Fruit fly (Drosophila melanogaster) whole organism, embryonic: ENCODE data around the gene nonC.

ENCODE experiments used
- Adf1 ChIP-seq: fragments of 200-800 bp; sonication (Bioruptor generic); IDR thresholded peaks from 2 replicates; pipeline ENCODE4 v1.3.6; 2022; ENCODE audit warnings: missing biosample characterization, missing genetic modification characterization
- Aef1 ChIP-seq: fragments of 200-800 bp; sonication (Bioruptor generic); IDR thresholded peaks from 3 replicates; pipeline ENCODE4 v1.3.6; 2022; ENCODE audit warnings: missing biosample characterization, missing genetic modification characterization
- Awh ChIP-seq: fragments of 200-800 bp; sonication (Bioruptor generic); IDR thresholded peaks from 2 replicates; pipeline ENCODE4, ENCODE4 v1.3.6; 2022; ENCODE audit warnings: missing biosample characterization, missing genetic modification characterization
- CG10366 ChIP-seq: fragments of 200-800 bp; sonication (Bioruptor generic); IDR thresholded peaks from 2 replicates; pipeline ENCODE4 v1.3.6; 2022; ENCODE audit warnings: missing biosample characterization, missing genetic modification characterization
- CG10979 ChIP-seq: fragments of 200-800 bp; sonication (Bioruptor generic); optimal IDR thresholded peaks from 2 replicates; lab custom pipeline; 2018; ENCODE audit warnings: missing biosample characterization, mild to moderate bottlenecking, missing genetic modification characterization, moderate library complexity
- CG11696 ChIP-seq: fragments of 200-800 bp; sonication (Bioruptor generic); IDR thresholded peaks from 2 replicates; pipeline ENCODE4 v1.3.6; 2022; ENCODE audit warnings: missing biosample characterization, missing genetic modification characterization
- CG14014 ChIP-seq: fragments of 200-800 bp; sonication (Bioruptor generic); IDR thresholded peaks from 2 replicates; pipeline ENCODE4 v1.3.6; 2022; ENCODE audit warnings: missing biosample characterization, missing genetic modification characterization
- CG14441 ChIP-seq: fragments of 200-800 bp; sonication (Bioruptor generic); IDR thresholded peaks from 2 replicates; pipeline ENCODE4 v1.3.6; 2022; ENCODE audit warnings: missing biosample characterization, missing genetic modification characterization
- CG16815 ChIP-seq: fragments of 200-800 bp; sonication (Bioruptor generic); optimal IDR thresholded peaks from 3 replicates; lab custom pipeline; 2017; ENCODE audit warnings: missing biosample characterization, mild to moderate bottlenecking, missing genetic modification characterization
- CG1792 ChIP-seq: fragments of 200-800 bp; sonication (Bioruptor generic); optimal IDR thresholded peaks from 2 replicates; lab custom pipeline; 2016; ENCODE audit warnings: missing biosample characterization, missing genetic modification characterization
- CG18619 ChIP-seq: fragments of 200-800 bp; sonication (Bioruptor generic); optimal IDR thresholded peaks from 3 replicates; lab custom pipeline; 2017; ENCODE audit warnings: missing biosample characterization, mild to moderate bottlenecking, missing genetic modification characterization
- CG2202 ChIP-seq: fragments of 200-800 bp; sonication (Bioruptor generic); optimal IDR thresholded peaks from 2 replicates; lab custom pipeline; 2018; ENCODE audit warnings: missing biosample characterization, mild to moderate bottlenecking, missing genetic modification characterization
- CG30020 ChIP-seq: fragments of 200-800 bp; optimal IDR thresholded peaks from 2 replicates; lab custom pipeline; 2019; ENCODE audit warnings: missing biosample characterization, mild to moderate bottlenecking, missing genetic modification characterization, moderate library complexity
- CG32767 ChIP-seq: fragments of 200-800 bp; sonication (Bioruptor generic); IDR thresholded peaks from 2 replicates; pipeline ENCODE4 v1.3.6; 2022; ENCODE audit warnings: missing biosample characterization, missing genetic modification characterization
- CG34422 ChIP-seq: fragments of 200-800 bp; sonication (Bioruptor generic); IDR thresholded peaks from 3 replicates; pipeline ENCODE4 v1.3.6; 2022; ENCODE audit warnings: missing biosample characterization, missing genetic modification characterization
- CG43689 ChIP-seq: fragments of 200-800 bp; sonication (Bioruptor generic); IDR thresholded peaks from 2 replicates; pipeline ENCODE4 v1.3.6; 2022; ENCODE audit warnings: missing biosample characterization, missing genetic modification characterization
- CG6683 ChIP-seq: fragments of 200-800 bp; sonication (Bioruptor generic); optimal IDR thresholded peaks from 2 replicates; lab custom pipeline; 2017; ENCODE audit warnings: missing biosample characterization, mild to moderate bottlenecking, missing genetic modification characterization, missing genetic modification reagents
- CG6689 ChIP-seq: fragments of 200-800 bp; sonication (Bioruptor generic); IDR thresholded peaks from 2 replicates; pipeline ENCODE4 v1.3.6; 2022; ENCODE audit warnings: missing biosample characterization, missing genetic modification characterization
- CG7745 ChIP-seq: fragments of 200-800 bp; sonication (Bioruptor generic); optimal IDR thresholded peaks from 2 replicates; lab custom pipeline; 2018; ENCODE audit warnings: missing biosample characterization, mild to moderate bottlenecking, missing genetic modification characterization, moderate library complexity
- CG8089 ChIP-seq: fragments of 200-800 bp; sonication (Bioruptor generic); optimal IDR thresholded peaks from 3 replicates; lab custom pipeline; 2016; ENCODE audit warnings: missing biosample characterization, missing genetic modification characterization
- CG8290 ChIP-seq, 3 experiments: fragments of 200-800 bp; sonication (Bioruptor generic); optimal IDR thresholded peaks; 2 replicates each; lab custom pipeline; 2016 to 2019; ENCODE audit warnings: missing biosample characterization in 3 of 3, missing genetic modification characterization in 3 of 3, mild to moderate bottlenecking in 2 of 3, moderate library complexity in 1 of 3
- CG8478 ChIP-seq: fragments of >200 bp; optimal IDR thresholded peaks from 2 replicates; lab custom pipeline; 2018
- CG9727 ChIP-seq: fragments of 200-800 bp; sonication (Bioruptor generic); optimal IDR thresholded peaks from 3 replicates; lab custom pipeline; 2017; ENCODE audit warnings: missing biosample characterization, mild to moderate bottlenecking, missing genetic modification characterization
- CG9876 ChIP-seq: fragments of 200-800 bp; sonication (Bioruptor generic); optimal IDR thresholded peaks from 2 replicates; lab custom pipeline; 2016; ENCODE audit warnings: missing biosample characterization, missing genetic modification characterization
- D19B ChIP-seq: fragments of 200-800 bp; sonication (Bioruptor generic); optimal IDR thresholded peaks from 2 replicates; lab custom pipeline; 2017; ENCODE audit warnings: missing biosample characterization, mild to moderate bottlenecking, missing genetic modification characterization
- ERR ChIP-seq: fragments of 200-800 bp; sonication (Bioruptor generic); optimal IDR thresholded peaks from 2 replicates; lab custom pipeline; 2016; ENCODE audit warnings: missing biosample characterization, missing genetic modification characterization
- H2.0 ChIP-seq: fragments of 200-800 bp; sonication (Bioruptor generic); IDR thresholded peaks from 2 replicates; pipeline ENCODE4 v1.3.6; 2022; ENCODE audit warnings: missing biosample characterization, missing genetic modification characterization
- Hand ChIP-seq: fragments of 200-800 bp; sonication (Bioruptor generic); optimal IDR thresholded peaks from 2 replicates; lab custom pipeline; 2017; ENCODE audit warnings: mild to moderate bottlenecking, missing biosample characterization, missing genetic modification reagents, missing genetic modification characterization
- Kr ChIP-seq: fragments of 200-800 bp; sonication (Bioruptor generic); optimal IDR thresholded peaks from 2 replicates; lab custom pipeline; 2017; ENCODE audit warnings: missing biosample characterization, mild to moderate bottlenecking, missing genetic modification characterization
- MTF-1 ChIP-seq: fragments of 200-800 bp; sonication (Bioruptor generic); optimal IDR thresholded peaks from 2 replicates; lab custom pipeline; 2018; ENCODE audit warnings: missing biosample characterization, mild to moderate bottlenecking, missing genetic modification characterization, borderline replicate concordance
- Myb ChIP-seq: fragments of 200-800 bp; sonication (Bioruptor generic); optimal IDR thresholded peaks from 2 replicates; lab custom pipeline; 2016; ENCODE audit warnings: missing biosample characterization, missing genetic modification characterization
- Scr ChIP-seq: fragments of 200-800 bp; sonication (Bioruptor generic); IDR thresholded peaks from 2 replicates; pipeline ENCODE4 v1.3.6; 2022; ENCODE audit warnings: missing biosample characterization, missing genetic modification characterization; ENCODE audit not compliant: partially characterized antibody
- Taf1 ChIP-seq: fragments of 200-800 bp; sonication (Bioruptor generic); IDR thresholded peaks from 2 replicates; pipeline ENCODE4 v1.3.6; 2022; ENCODE audit warnings: missing biosample characterization, missing genetic modification characterization
- al ChIP-seq: fragments of 200-800 bp; sonication (Bioruptor generic); IDR thresholded peaks from 2 replicates; pipeline ENCODE4 v1.3.6; 2022; ENCODE audit warnings: missing biosample characterization, missing genetic modification characterization
- bab2 ChIP-seq: fragments of 200-800 bp; sonication (Bioruptor generic); optimal IDR thresholded peaks from 2 replicates; lab custom pipeline; 2016; ENCODE audit warnings: missing biosample characterization, missing genetic modification characterization
- bbx ChIP-seq: fragments of 200-800 bp; sonication (Bioruptor generic); IDR thresholded peaks from 2 replicates; pipeline ENCODE4 v1.3.6; 2022; ENCODE audit warnings: missing biosample characterization, missing genetic modification characterization; ENCODE audit not compliant: partially characterized antibody
- chn ChIP-seq: fragments of 200-800 bp; sonication (Bioruptor generic); optimal IDR thresholded peaks from 2 replicates; lab custom pipeline; 2016; ENCODE audit warnings: missing biosample characterization, missing genetic modification characterization
- dm ChIP-seq: fragments of 200-800 bp; sonication (Bioruptor generic); optimal IDR thresholded peaks from 3 replicates; lab custom pipeline; 2016; ENCODE audit warnings: missing biosample characterization, missing genetic modification characterization
- en ChIP-seq: fragments of 200-800 bp; sonication (Bioruptor generic); optimal IDR thresholded peaks from 2 replicates; lab custom pipeline; 2016; ENCODE audit warnings: missing biosample characterization, missing genetic modification characterization
- ftz-f1 ChIP-seq: fragments of 200-800 bp; sonication (Bioruptor generic); optimal IDR thresholded peaks from 2 replicates; lab custom pipeline; 2016; ENCODE audit warnings: missing biosample characterization, missing genetic modification characterization
- h ChIP-seq: fragments of >200 bp; optimal IDR thresholded peaks from 2 replicates; lab custom pipeline; 2017
- kah ChIP-seq: fragments of 200-800 bp; sonication (Bioruptor generic); optimal IDR thresholded peaks from 2 replicates; lab custom pipeline; 2018; ENCODE audit warnings: missing biosample characterization, mild to moderate bottlenecking, missing genetic modification characterization
- lab ChIP-seq: fragments of 200-800 bp; sonication (Bioruptor generic); optimal IDR thresholded peaks from 3 replicates; lab custom pipeline; 2017; ENCODE audit warnings: missing biosample characterization, missing genetic modification characterization, mild to moderate bottlenecking, moderate library complexity, missing genetic modification reagents
- lola ChIP-seq, 3 experiments: fragments of >200 bp in 2 of 3; fragments of 200-800 bp in 1 of 3; sonication (Bioruptor generic) in 1 of 3; optimal IDR thresholded peaks; 2 replicates each; lab custom pipeline; 2017 to 2019; ENCODE audit warnings: missing biosample characterization in 3 of 3, missing genetic modification characterization in 3 of 3, mild to moderate bottlenecking in 1 of 3, moderate library complexity in 1 of 3
- maf-S ChIP-seq: fragments of 200-800 bp; sonication (Bioruptor generic); optimal IDR thresholded peaks from 2 replicates; lab custom pipeline; 2016; ENCODE audit warnings: missing biosample characterization, missing genetic modification characterization
- mld ChIP-seq: fragments of 200-800 bp; sonication (Bioruptor generic); IDR thresholded peaks from 3 replicates; pipeline ENCODE4 v1.3.6; 2022; ENCODE audit warnings: missing biosample characterization, missing genetic modification characterization; ENCODE audit not compliant: partially characterized antibody
- nerfin-2 ChIP-seq: fragments of 200-800 bp; sonication (Bioruptor generic); IDR thresholded peaks from 2 replicates; pipeline ENCODE4 v1.3.6; 2022; ENCODE audit warnings: missing biosample characterization, missing genetic modification characterization; ENCODE audit not compliant: partially characterized antibody
- pb ChIP-seq: fragments of 200-800 bp; sonication (Bioruptor generic); optimal IDR thresholded peaks from 3 replicates; lab custom pipeline; 2016; ENCODE audit warnings: missing biosample characterization, missing genetic modification characterization
- run ChIP-seq: fragments of 200-800 bp; sonication (Bioruptor generic); optimal IDR thresholded peaks from 3 replicates; lab custom pipeline; 2018; ENCODE audit warnings: missing biosample characterization, mild to moderate bottlenecking, missing genetic modification characterization
- sna ChIP-seq: fragments of 200-800 bp; sonication (Bioruptor generic); IDR thresholded peaks from 2 replicates; pipeline ENCODE4 v1.3.6; 2022; ENCODE audit warnings: missing biosample characterization, missing genetic modification characterization; ENCODE audit not compliant: partially characterized antibody
- toy ChIP-seq: fragments of 200-800 bp; sonication (Bioruptor generic); IDR thresholded peaks from 2 replicates; pipeline ENCODE4 v1.3.6; 2022; ENCODE audit warnings: missing biosample characterization, missing genetic modification characterization

Gene nonC

DNA sequence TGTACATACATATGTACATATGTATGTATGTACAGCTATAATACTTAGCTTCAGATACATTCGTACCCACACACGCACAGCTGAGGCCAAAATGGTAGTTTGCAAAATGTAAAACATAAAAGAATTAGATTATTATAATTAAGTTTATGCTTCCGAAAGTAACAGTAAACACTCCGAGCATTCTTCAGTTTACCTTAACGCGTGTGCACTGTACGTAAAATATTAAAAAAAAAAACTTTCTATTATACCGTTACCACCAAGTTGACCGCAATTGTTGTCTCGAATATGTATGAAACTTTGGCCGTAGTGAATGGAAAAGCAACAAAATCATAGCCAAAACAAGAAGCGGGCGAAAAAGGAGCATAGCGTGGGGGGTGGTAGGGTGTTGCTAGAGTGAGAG, 30.3 kb downstream of the nonC start (continued):
- TF ChIP-seq CG8089 (GFP tag; lab: Kevin White, UChicago) (peak; percentile 43), CG7745 (tag; lab: Kevin White, UChicago) (no peak), CG32767 (GFP tag; lab: Robert Waterston, UW) (peak; percentile 48; the same call in 1 of the 2 replicates), chn (GFP tag; lab: Kevin White, UChicago) (peak; percentile 66), pb (GFP tag; lab: Kevin White, UChicago) (peak; percentile 3), CG9876 (GFP tag; lab: Kevin White, UChicago) (peak; percentile 26), dm (GFP tag; lab: Kevin White, UChicago) (peak; percentile 40), ftz-f1 (no peak), CG10979 (tag; lab: Kevin White, UChicago) (peak; percentile 83), CG16815 (GFP tag; lab: Kevin White, UChicago) (peak; percentile 60), Awh (peak; percentile 54; the same call in 1 of the 2 replicates), lab (GFP tag; lab: Kevin White, UChicago) (peak; percentile 93), CG18619 (GFP tag; lab: Kevin White, UChicago) (peak; percentile 82), CG2202 (tag; lab: Kevin White, UChicago) (peak; percentile 50), Scr (GFP tag; lab: Robert Waterston, UW) (no peak), H2.0 (GFP tag; lab: Robert Waterston, UW) (peak; percentile 80), al (GFP tag; lab: Robert Waterston, UW) (peak; percentile 64), Taf1 (peak; percentile 7; the same call in 1 of the 2 replicates), maf-S (GFP tag; lab: Kevin White, UChicago) (peak; percentile 24), CG6689 (GFP tag; lab: Robert Waterston, UW) (peak; percentile 81), toy (no peak), sna (GFP tag; lab: Robert Waterston, UW) (no peak), CG1792 (GFP tag; lab: Kevin White, UChicago) (no peak), CG34422 (peak; percentile 77; the same call in 2 of the 3 replicates), CG43689 (GFP tag; lab: Robert Waterston, UW) (no peak), mld (GFP tag; lab: Robert Waterston, UW) (no peak), CG14014 (peak; percentile 62; the same call in 1 of the 2 replicates), Myb (GFP tag; lab: Kevin White, UChicago) (peak; percentile 31), CG8290 (GFP tag; optimal IDR thresholded peaks at IDR 0.05; lab: Kevin White, UChicago) (peak; percentile 38), CG8290 (tag; optimal IDR thresholded peaks at IDR 0.05; lab: Kevin White, UChicago) (no peak), bab2 (GFP tag; lab: Kevin White, UChicago) (peak; percentile 60), lola (GFP tag; optimal IDR thresholded peaks at IDR 0.05; lab: Kevin White, UChicago) (peak in 1 of 3 experiments; percentile 62), CG11696 (peak; percentile 97), D19B (GFP tag; lab: Kevin White, UChicago) (peak; percentile 69), run (tag; lab: Kevin White, UChicago) (peak; percentile 68), ERR (GFP tag; lab: Kevin White, UChicago) (peak; percentile 31), h (lab: Kevin White, UChicago) (no peak), MTF-1 (GFP tag; lab: Kevin White, UChicago) (peak; percentile 40), CG30020 (tag; lab: Kevin White, UChicago) (peak; percentile 1), nerfin-2 (GFP tag; lab: Robert Waterston, UW) (no peak), en (GFP tag; lab: Kevin White, UChicago) (no peak), CG10366 (GFP tag; lab: Robert Waterston, UW) (peak; percentile 79), Aef1 (GFP tag; lab: Robert Waterston, UW) (peak; percentile 76), CG6683 (GFP tag; lab: Kevin White, UChicago) (peak; percentile 66), Hand (GFP tag; lab: Kevin White, UChicago) (peak; percentile 72), CG14441 (GFP tag; lab: Robert Waterston, UW) (peak; percentile 81), CG9727 (GFP tag; lab: Kevin White, UChicago) (peak; percentile 79), bbx (GFP tag; lab: Robert Waterston, UW) (no peak), kah (GFP tag; lab: Kevin White, UChicago) (peak; percentile 60), Adf1 (GFP tag; lab: Robert Waterston, UW) (no peak), Kr (GFP tag; lab: Kevin White, UChicago) (no peak), CG8478 (lab: Kevin White, UChicago) (no peak)
